Fruit fly (Drosophila melanogaster) whole organism, pupa: ENCODE results near the gene ND-18.

Source experiments
- CG10348 ChIP-seq: fragments of 200-800 bp; sonication (Bioruptor generic); IDR thresholded peaks from 2 replicates; pipeline ENCODE4 v1.3.6; 2022; ENCODE audit warnings: missing biosample characterization, missing genetic modification characterization
- CG12605 ChIP-seq: fragments of 200-800 bp; sonication (Bioruptor generic); IDR thresholded peaks from 2 replicates; pipeline ENCODE4 v1.3.6; 2022; ENCODE audit warnings: missing biosample characterization, missing genetic modification characterization
- CG13204 ChIP-seq: fragments of 200-800 bp; sonication (Bioruptor generic); optimal IDR thresholded peaks from 2 replicates; lab custom pipeline; 2018; ENCODE audit warnings: missing biosample characterization, mild to moderate bottlenecking, missing genetic modification characterization, moderate library complexity
- CG14655 ChIP-seq: fragments of 200-800 bp; sonication (Bioruptor generic); optimal IDR thresholded peaks from 3 replicates; lab custom pipeline; 2017; ENCODE audit warnings: mild to moderate bottlenecking, missing biosample characterization, missing genetic modification reagents, missing genetic modification characterization
- CG15710 ChIP-seq: fragments of 200-800 bp; sonication (Bioruptor generic); optimal IDR thresholded peaks from 2 replicates; lab custom pipeline; 2018; ENCODE audit warnings: missing biosample characterization, mild to moderate bottlenecking, missing genetic modification characterization, moderate library complexity
- CG32121 ChIP-seq: fragments of 200-800 bp; sonication (Bioruptor generic); IDR thresholded peaks from 2 replicates; pipeline ENCODE4 v1.3.6; 2022; ENCODE audit warnings: missing biosample characterization, missing genetic modification characterization
- CG34367 ChIP-seq: fragments of 200-800 bp; sonication (Bioruptor generic); optimal IDR thresholded peaks from 2 replicates; lab custom pipeline; 2018; ENCODE audit warnings: missing biosample characterization, mild to moderate bottlenecking, missing genetic modification characterization
- CG8159 ChIP-seq: fragments of 200-800 bp; sonication (Bioruptor generic); optimal IDR thresholded peaks from 3 replicates; lab custom pipeline; 2018; ENCODE audit warnings: missing biosample characterization, mild to moderate bottlenecking, missing genetic modification characterization, moderate library complexity
- CG8301 ChIP-seq: fragments of 200-800 bp; sonication (Bioruptor generic); optimal IDR thresholded peaks from 2 replicates; lab custom pipeline; 2018; ENCODE audit warnings: missing biosample characterization, mild to moderate bottlenecking, missing genetic modification characterization
- CG9948 ChIP-seq: fragments of 200-800 bp; sonication (Bioruptor generic); optimal IDR thresholded peaks from 2 replicates; lab custom pipeline; 2018; ENCODE audit warnings: missing biosample characterization, mild to moderate bottlenecking, missing genetic modification characterization, moderate library complexity
- D1 ChIP-seq: fragments of 200-800 bp; sonication (Bioruptor generic); optimal IDR thresholded peaks from 2 replicates; lab custom pipeline; 2018; ENCODE audit warnings: missing biosample characterization, mild to moderate bottlenecking, missing genetic modification characterization, moderate library complexity
- EcR ChIP-seq: fragments of 200-800 bp; sonication (Bioruptor generic); optimal IDR thresholded peaks from 3 replicates; lab custom pipeline; 2019; ENCODE audit warnings: missing biosample characterization, missing genetic modification characterization, mild to moderate bottlenecking, moderate library complexity, missing genetic modification reagents
- Pif1A ChIP-seq: fragments of 200-800 bp; sonication (Bioruptor generic); optimal IDR thresholded peaks from 3 replicates; lab custom pipeline; 2016; ENCODE audit warnings: missing biosample characterization, missing genetic modification characterization
- Pif1B ChIP-seq: fragments of 200-800 bp; sonication (Bioruptor generic); optimal IDR thresholded peaks from 3 replicates; lab custom pipeline; 2016; ENCODE audit warnings: missing biosample characterization, missing genetic modification characterization
- Snoo ChIP-seq: fragments of 200-800 bp; sonication (Bioruptor generic); optimal IDR thresholded peaks from 3 replicates; lab custom pipeline; 2017; ENCODE audit warnings: missing biosample characterization, mild to moderate bottlenecking, missing genetic modification characterization, inconsistent platforms
- fd96Ca ChIP-seq: fragments of 200-800 bp; sonication (Bioruptor generic); IDR thresholded peaks from 3 replicates; pipeline ENCODE4 v1.3.6; 2022; ENCODE audit warnings: missing biosample characterization, missing genetic modification characterization
- gl ChIP-seq: fragments of 200-800 bp; sonication (Bioruptor generic); optimal IDR thresholded peaks from 2 replicates; lab custom pipeline; 2018; ENCODE audit warnings: missing biosample characterization, mild to moderate bottlenecking, missing genetic modification characterization
- rn ChIP-seq: fragments of 200-800 bp; sonication (Bioruptor generic); IDR thresholded peaks from 2 replicates; pipeline ENCODE4 v1.3.6; 2022; ENCODE audit warnings: missing biosample characterization, missing genetic modification characterization

ND-18 gene

dm6 chrX:19522597-19522996 lies 30.4 kb downstream of the ND-18 start:
- TF ChIP-seq CG9948 (tag; lab: Kevin White, UChicago) (no peak), fd96Ca (GFP tag; lab: Robert Waterston, UW) (0 out of 3 replicates have a peak, but pooled peaks have one; percentile 16), EcR (GFP tag; lab: Kevin White, UChicago) (no peak)

DNA sequence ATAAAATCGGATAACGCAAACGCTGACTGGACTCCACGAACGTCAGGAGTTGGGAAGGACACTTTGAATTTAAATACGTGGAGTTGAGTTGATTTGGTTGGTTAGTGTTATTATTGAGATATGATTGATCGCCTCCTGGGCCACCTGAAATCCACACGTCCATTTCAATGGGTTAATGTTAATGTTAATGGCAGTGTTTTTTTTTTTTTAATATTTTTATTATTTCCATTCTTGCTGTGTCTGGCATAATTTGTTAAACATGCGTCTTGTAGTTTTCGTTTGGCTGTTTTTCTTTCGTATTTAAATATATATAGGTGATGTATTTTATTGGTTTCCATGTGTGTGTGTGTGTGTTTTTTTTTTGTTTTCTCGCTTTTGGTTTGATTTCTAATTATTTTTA lies 39.4 kb downstream of the ND-18 start, which contains the start of gene CG12231:
TSS of gene CG12231 (minus strand) at position 101 of the 400 bp plus-strand sequence.
- no peak for TF ChIP-seq CG12605
- no peak for TF ChIP-seq D1
- no peak for TF ChIP-seq gl
- no peak for TF ChIP-seq rn (GFP tag; lab: Robert Waterston, UW)
- no peak for TF ChIP-seq CG15710 (tag; lab: Kevin White, UChicago)
- TF ChIP-seq EcR (GFP tag; lab: Kevin White, UChicago) = no peak

DNA sequence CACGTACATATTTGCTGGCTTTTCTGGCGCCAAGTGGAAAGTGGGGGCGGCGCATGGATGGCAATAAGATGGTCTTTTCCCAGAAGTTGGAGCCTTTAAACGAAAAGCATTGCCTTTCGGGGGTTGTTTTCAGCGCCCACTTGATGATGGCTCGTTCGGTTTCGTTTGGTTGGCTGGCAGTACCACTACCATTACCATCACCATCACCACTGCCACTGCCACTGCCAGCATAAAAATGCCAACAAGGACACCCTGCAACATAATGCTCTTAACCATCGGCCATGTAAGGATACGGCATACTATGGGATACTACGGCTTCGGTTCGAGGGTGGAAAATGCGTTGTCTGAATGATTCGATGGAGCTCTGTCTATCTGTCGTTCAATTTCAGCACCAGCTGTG lies 43.2 kb downstream of the ND-18 start:
- no peak for TF ChIP-seq rn (GFP tag; lab: Robert Waterston, UW)
- TF ChIP-seq CG32121 (GFP tag; lab: Robert Waterston, UW) = no peak
- TF ChIP-seq CG8301 = no peak
- TF ChIP-seq fd96Ca (GFP tag; lab: Robert Waterston, UW) = no peak
- TF ChIP-seq CG13204 = no peak
- TF ChIP-seq CG9948 (tag; lab: Kevin White, UChicago) = no peak
- no peak for TF ChIP-seq D1
- no peak for TF ChIP-seq CG14655 (GFP tag; lab: Kevin White, UChicago)
- no peak for TF ChIP-seq Pif1B (GFP tag; lab: Kevin White, UChicago)
- TF ChIP-seq CG10348 (GFP tag; lab: Robert Waterston, UW) = no peak
- TF ChIP-seq CG8159 = no peak
- TF ChIP-seq CG12605 = no peak
- TF ChIP-seq CG34367 = no peak
- TF ChIP-seq CG15710 (tag; lab: Kevin White, UChicago) = no peak
- TF ChIP-seq Snoo (tag; lab: Kevin White, UChicago) = no peak
- no peak for TF ChIP-seq gl
- no peak for TF ChIP-seq Pif1A (GFP tag; lab: Kevin White, UChicago)
- TF ChIP-seq, all 21 proteins: peak for 0
